Worm (Caenorhabditis elegans): Measurements from ENCODE around the gene F56D6.20.

F56D6.20 gene

DNA sequence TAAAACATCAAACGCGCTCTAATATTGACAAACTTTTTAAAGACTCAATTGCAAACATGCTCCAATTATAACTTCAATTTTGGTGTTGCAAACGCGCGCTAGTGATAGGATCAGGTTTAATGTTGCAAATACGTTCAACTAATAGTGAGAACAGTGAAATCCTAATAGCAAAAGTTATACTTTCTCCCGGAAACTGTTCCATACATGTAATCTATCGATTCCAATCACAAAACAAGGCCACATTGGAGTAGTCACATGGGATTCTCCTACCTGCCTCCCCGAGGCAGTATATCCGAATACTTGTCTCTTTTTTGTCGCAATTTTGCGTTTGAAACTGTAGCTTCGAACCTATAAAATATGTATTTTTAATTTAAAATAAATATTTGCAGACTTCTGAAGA, 42.8 kb upstream of the F56D6.20 start:
- TF ChIP-seq ceh-83 (GFP tag; optimal IDR thresholded peaks at IDR 0.05) (no peak), zip-8 (tag; optimal IDR thresholded peaks at IDR 0.05) (no peak), sptf-1 (tag; optimal IDR thresholded peaks at IDR 0.05) (no peak), lin-32 (GFP tag; optimal IDR thresholded peaks at IDR 0.05) (no peak), ceh-43 (GFP tag; optimal IDR thresholded peaks at IDR 0.05) (no peak), bed-3 (GFP tag; optimal IDR thresholded peaks at IDR 0.05) (no peak), cnd-1 (tag; optimal IDR thresholded peaks at IDR 0.05) (no peak), lin-13 (tag; optimal IDR thresholded peaks at IDR 0.05) (no peak), flh-1 (GFP tag; optimal IDR thresholded peaks at IDR 0.05) (no peak), mep-1 (tag; optimal IDR thresholded peaks at IDR 0.05) (no peak), elt-1 (tag; optimal IDR thresholded peaks at IDR 0.05; ENCODE audit: borderline replicate concordance, insufficient read depth) (no peak), mab-5 (tag; optimal IDR thresholded peaks at IDR 0.05) (no peak), ceh-39 (tag; optimal IDR thresholded peaks at IDR 0.05) (no peak), lsy-2 (tag; optimal IDR thresholded peaks at IDR 0.05) (no peak)

DNA sequence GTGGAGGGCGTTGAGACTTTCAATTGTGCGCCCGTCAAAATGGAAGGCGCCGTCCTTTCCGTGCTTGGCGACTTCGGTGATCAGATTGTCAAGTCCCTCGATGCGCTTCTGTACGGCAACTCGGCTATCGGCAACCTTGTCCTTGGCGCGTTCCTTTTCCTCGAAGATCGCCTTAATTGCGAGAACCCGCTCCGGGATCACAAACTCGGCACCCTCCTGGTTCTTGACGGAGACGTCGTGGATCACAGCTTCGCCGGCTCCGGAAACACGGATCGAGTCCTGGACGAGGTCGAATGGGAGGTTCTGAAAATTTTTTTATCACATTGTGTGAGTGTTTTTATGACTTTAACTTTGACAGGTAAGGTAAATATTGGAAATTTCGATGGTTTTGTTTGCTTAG, 39.5 kb upstream of the F56D6.20 start:
- TF ChIP-seq nhr-237 (tag; optimal IDR thresholded peaks at IDR 0.05): no peak
- TF ChIP-seq unc-62 (GFP tag; optimal IDR thresholded peaks at IDR 0.05): no peak
- TF ChIP-seq pha-4 (tag; optimal IDR thresholded peaks at IDR 0.05): no peak
- no peak for TF ChIP-seq lsy-2 (tag; optimal IDR thresholded peaks at IDR 0.05)
- TF ChIP-seq bed-3 (GFP tag; optimal IDR thresholded peaks at IDR 0.05): no peak
- TF ChIP-seq lin-13 (tag; optimal IDR thresholded peaks at IDR 0.05): no peak
- TF ChIP-seq tbx-8 (GFP tag; optimal IDR thresholded peaks at IDR 0.05): no peak
- no peak for TF ChIP-seq hlh-1 (tag; optimal IDR thresholded peaks at IDR 0.05)

DNA sequence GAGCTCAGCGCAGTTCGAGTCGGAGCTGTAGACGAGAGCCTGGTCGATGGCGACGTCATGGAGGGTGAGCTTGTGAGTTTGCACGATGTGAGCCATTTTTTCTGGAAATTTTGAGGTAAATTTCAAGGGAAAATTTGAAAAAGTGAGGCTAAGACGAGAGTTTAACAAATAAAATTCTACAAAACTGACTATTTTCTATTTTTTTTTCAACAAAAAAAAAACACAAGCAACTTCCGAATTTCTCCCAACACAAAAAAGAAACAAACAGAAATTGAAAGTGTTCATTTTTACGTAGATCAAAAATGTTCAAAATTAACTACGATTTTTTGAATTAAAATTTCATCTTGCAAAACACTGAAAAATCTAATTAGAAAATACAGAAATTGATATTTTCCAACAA, 39.0 kb upstream of the F56D6.20 start, which contains the start of gene F37C4.5:
Gene F37C4.5, minus strand, starts transcription at position 101 of the 400 bp plus-strand sequence.
- TF ChIP-seq flh-1 (GFP tag; optimal IDR thresholded peaks at IDR 0.05) (no peak), bed-3 (GFP tag; optimal IDR thresholded peaks at IDR 0.05) (no peak), ceh-83 (GFP tag; optimal IDR thresholded peaks at IDR 0.05) (no peak), cnd-1 (tag; optimal IDR thresholded peaks at IDR 0.05) (no peak), mep-1 (tag; optimal IDR thresholded peaks at IDR 0.05) (no peak), ceh-39 (tag; optimal IDR thresholded peaks at IDR 0.05) (no peak), ztf-11 (tag; optimal IDR thresholded peaks at IDR 0.05) (no peak), lsy-2 (tag; optimal IDR thresholded peaks at IDR 0.05) (no peak), ham-2 (GFP tag; optimal IDR thresholded peaks at IDR 0.05) (no peak)

DNA sequence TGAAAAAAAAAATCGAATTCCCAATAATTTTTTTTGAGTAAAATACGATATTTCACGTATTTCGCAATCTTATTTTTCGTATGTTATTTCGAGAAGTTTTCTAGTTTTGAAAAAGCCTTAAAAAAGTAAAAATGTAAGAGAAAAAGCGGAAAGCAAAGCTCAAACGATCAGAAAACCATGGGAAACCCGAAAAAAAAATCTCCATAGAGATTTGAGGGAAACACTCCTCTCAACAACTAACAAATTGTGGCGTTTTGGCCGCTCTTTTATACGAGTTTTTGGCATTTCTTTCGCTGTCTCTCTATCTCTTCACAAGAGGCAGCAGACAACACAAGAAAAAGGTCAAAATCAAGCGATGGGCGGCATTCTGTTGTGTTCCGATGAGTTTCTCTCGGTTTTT, 38.3 kb upstream of the F56D6.20 start:
- TF ChIP-seq zip-8 (tag; optimal IDR thresholded peaks at IDR 0.05) (no peak), ceh-83 (GFP tag; optimal IDR thresholded peaks at IDR 0.05) (peak; percentile 34), sptf-1 (tag; optimal IDR thresholded peaks at IDR 0.05) (peak; percentile 18)

DNA sequence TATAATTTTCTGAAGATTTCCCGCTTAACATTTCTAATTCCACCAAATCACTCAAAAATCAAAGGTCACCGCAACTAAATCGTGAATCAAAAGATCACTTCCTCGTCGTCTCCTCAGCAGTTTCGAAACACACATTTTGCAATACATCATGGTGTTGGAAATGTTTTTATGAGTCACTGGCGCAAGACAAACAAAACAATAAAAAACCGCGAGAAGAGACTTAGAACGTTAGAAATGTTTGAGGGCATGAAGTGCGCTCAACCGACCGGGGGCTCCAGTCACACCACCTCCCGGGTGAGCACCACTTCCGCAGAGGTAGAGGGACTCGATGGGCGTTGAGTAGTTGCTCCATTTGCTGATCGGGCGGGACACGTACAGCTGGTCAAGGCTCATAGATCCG, 37.4 kb upstream of the F56D6.20 start:
- no peak for TF ChIP-seq mab-5 (tag; optimal IDR thresholded peaks at IDR 0.05)
- no peak for TF ChIP-seq flh-1 (GFP tag; optimal IDR thresholded peaks at IDR 0.05)
- TF ChIP-seq lsy-2 (tag; optimal IDR thresholded peaks at IDR 0.05): no peak
- TF ChIP-seq pha-4 (tag; optimal IDR thresholded peaks at IDR 0.05): no peak
- TF ChIP-seq unc-39 (tag; optimal IDR thresholded peaks at IDR 0.05): no peak
- TF ChIP-seq ces-1 (GFP tag; optimal IDR thresholded peaks at IDR 0.05): no peak
- no peak for TF ChIP-seq nhr-2 (tag; optimal IDR thresholded peaks at IDR 0.05)
- no peak for TF ChIP-seq elt-3 (tag; optimal IDR thresholded peaks at IDR 0.05)
- no peak for TF ChIP-seq ceh-39 (tag; optimal IDR thresholded peaks at IDR 0.05)
- no peak for TF ChIP-seq ham-2 (GFP tag; optimal IDR thresholded peaks at IDR 0.05)
- no peak for TF ChIP-seq nhr-76 (tag; optimal IDR thresholded peaks at IDR 0.05)
- TF ChIP-seq sem-2 (GFP tag; optimal IDR thresholded peaks at IDR 0.05): no peak
- no peak for TF ChIP-seq ceh-43 (GFP tag; optimal IDR thresholded peaks at IDR 0.05)
- no peak for TF ChIP-seq nhr-28 (tag; optimal IDR thresholded peaks at IDR 0.05)
- no peak for TF ChIP-seq unc-120 (tag; optimal IDR thresholded peaks at IDR 0.05; ENCODE audit: poor library complexity, severe bottlenecking)
- TF ChIP-seq mep-1 (tag; optimal IDR thresholded peaks at IDR 0.05): no peak
- TF ChIP-seq bed-3 (GFP tag; optimal IDR thresholded peaks at IDR 0.05): no peak
- TF ChIP-seq tbx-8 (GFP tag; optimal IDR thresholded peaks at IDR 0.05): no peak

DNA sequence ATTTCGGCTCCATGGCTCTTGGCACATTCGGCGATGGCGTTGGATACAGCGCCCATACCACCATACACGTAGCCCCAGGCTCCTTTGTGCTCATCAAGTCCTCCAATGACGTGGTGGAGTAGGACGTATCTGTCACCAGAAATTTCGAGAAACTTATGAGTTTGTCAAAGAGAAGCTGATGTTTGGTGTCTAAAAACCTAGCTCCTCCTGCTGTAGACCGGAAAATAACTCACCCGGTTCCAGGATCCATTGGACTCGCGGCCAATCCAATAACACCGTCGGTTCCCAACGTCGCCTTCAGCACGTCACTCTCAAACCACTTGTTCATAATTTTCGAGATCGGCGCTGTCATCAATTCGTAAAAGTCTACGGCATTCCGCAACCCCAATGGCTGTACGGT, 35.7 kb upstream of the F56D6.20 start:
- TF ChIP-seq zip-8 (tag; optimal IDR thresholded peaks at IDR 0.05) (no peak), snpc-4 (tag; optimal IDR thresholded peaks at IDR 0.05) (no peak), unc-39 (tag; optimal IDR thresholded peaks at IDR 0.05) (no peak), ztf-11 (tag; optimal IDR thresholded peaks at IDR 0.05) (no peak), elt-3 (tag; optimal IDR thresholded peaks at IDR 0.05) (no peak), sem-2 (GFP tag; optimal IDR thresholded peaks at IDR 0.05) (no peak), ces-1 (GFP tag; optimal IDR thresholded peaks at IDR 0.05) (no peak), nhr-76 (tag; optimal IDR thresholded peaks at IDR 0.05) (no peak), lsy-2 (tag; optimal IDR thresholded peaks at IDR 0.05) (no peak), hlh-1 (tag; optimal IDR thresholded peaks at IDR 0.05) (no peak), nhr-2 (tag; optimal IDR thresholded peaks at IDR 0.05) (no peak), lin-32 (GFP tag; optimal IDR thresholded peaks at IDR 0.05) (no peak), cnd-1 (tag; optimal IDR thresholded peaks at IDR 0.05) (no peak), nhr-28 (tag; optimal IDR thresholded peaks at IDR 0.05) (no peak), lin-13 (tag; optimal IDR thresholded peaks at IDR 0.05) (no peak)
